Worm (Caenorhabditis elegans) whole organism, midembryonic: ENCODE data around the gene asp-17.

ENCODE experiments used
- T22C8.4 ChIP-seq: fragments of 200-800 bp; sonication (Bioruptor generic); IDR thresholded peaks from 2 replicates; pipeline ENCODE4 v1.3.6; 2022; ENCODE audit warnings: missing genetic modification characterization, missing compliant biosample characterization
- flt-1 ChIP-seq: fragments of 200-800 bp; sonication (Bioruptor generic); IDR thresholded peaks from 2 replicates; pipeline ENCODE4 v1.3.6; 2022; ENCODE audit warnings: missing genetic modification characterization, missing compliant biosample characterization
- klf-2 ChIP-seq: fragments of 200-800 bp; sonication (Bioruptor generic); conservative IDR thresholded peaks from 2 replicates; pipeline ENCODE4 v1.3.6; 2022; ENCODE audit warnings: missing genetic modification reagents, missing genetic modification characterization, missing compliant biosample characterization
- med-1 ChIP-seq: sonication (generic microtip); optimal IDR thresholded peaks from 2 replicates; lab custom pipeline; 2017; ENCODE audit warnings: missing genetic modification characterization, mild to moderate bottlenecking, missing compliant biosample characterization, antibody characterized with exemption, missing genetic modification reagents; ENCODE audit not compliant: insufficient read depth
- ztf-23 ChIP-seq: fragments of 200-800 bp; sonication (Bioruptor generic); IDR thresholded peaks from 2 replicates; pipeline ENCODE4 v1.3.6; 2022; ENCODE audit warnings: missing genetic modification reagents, missing genetic modification characterization, missing compliant biosample characterization
- ztf-29 ChIP-seq: fragments of 200-800 bp; sonication (Bioruptor generic); IDR thresholded peaks from 2 replicates; pipeline ENCODE4 v1.3.6; 2022; ENCODE audit warnings: missing genetic modification reagents, missing genetic modification characterization, missing compliant biosample characterization

ce11 chrV:19010405-19010804 lies 26.7 kb downstream of the asp-17 start:
- TF ChIP-seq T22C8.4 (GFP tag; lab: Robert Waterston, UW): peak; percentile 77
- TF ChIP-seq ztf-23 (GFP tag; lab: Robert Waterston, UW): no peak
- no peak for TF ChIP-seq klf-2
- TF ChIP-seq ztf-29 (GFP tag; lab: Robert Waterston, UW): no peak
- TF ChIP-seq flt-1: no peak
- no peak for TF ChIP-seq med-1 (GFP tag; lab: Kevin White, UChicago)
